Fruit fly (Drosophila melanogaster) whole organism, adult: Measurements from ENCODE around the gene CG5418.

Source experiments
- CG11617 ChIP-seq: fragments of 200-800 bp; sonication (Bioruptor generic); optimal IDR thresholded peaks from 2 replicates; lab custom pipeline; 2017; ENCODE audit warnings: mild to moderate bottlenecking, missing biosample characterization, missing genetic modification reagents, missing genetic modification characterization
- CG12768 ChIP-seq: fragments of 200-800 bp; sonication (Bioruptor generic); optimal IDR thresholded peaks from 2 replicates; lab custom pipeline; 2017; ENCODE audit warnings: missing biosample characterization, missing genetic modification characterization, mild to moderate bottlenecking, moderate library complexity, missing genetic modification reagents
- CG14711 ChIP-seq: fragments of 200-800 bp; sonication (Bioruptor generic); optimal IDR thresholded peaks from 2 replicates; lab custom pipeline; 2018; ENCODE audit warnings: missing biosample characterization, mild to moderate bottlenecking, missing genetic modification characterization, moderate library complexity
- CG1620 ChIP-seq: fragments of 200-800 bp; sonication (Bioruptor generic); optimal IDR thresholded peaks from 2 replicates; lab custom pipeline; 2016; ENCODE audit warnings: missing biosample characterization, missing genetic modification characterization
- CG33017 ChIP-seq: fragments of 200-800 bp; sonication (Bioruptor generic); optimal IDR thresholded peaks from 2 replicates; lab custom pipeline; 2018; ENCODE audit warnings: missing biosample characterization, mild to moderate bottlenecking, missing genetic modification characterization, moderate library complexity
- CG5204 ChIP-seq: fragments of 200-800 bp; sonication (Bioruptor generic); optimal IDR thresholded peaks from 2 replicates; lab custom pipeline; 2016; ENCODE audit warnings: missing biosample characterization, missing genetic modification characterization
- CG7045 ChIP-seq: fragments of 200-800 bp; sonication (Bioruptor generic); optimal IDR thresholded peaks from 2 replicates; lab custom pipeline; 2017; ENCODE audit warnings: missing biosample characterization, mild to moderate bottlenecking, missing genetic modification characterization
- CG7101 ChIP-seq: fragments of 200-800 bp; sonication (Bioruptor generic); optimal IDR thresholded peaks from 2 replicates; lab custom pipeline; 2018; ENCODE audit warnings: missing biosample characterization, mild to moderate bottlenecking, missing genetic modification characterization, moderate library complexity
- Clk ChIP-seq: fragments of 200-800 bp; sonication (Bioruptor generic); optimal IDR thresholded peaks from 2 replicates; lab custom pipeline; 2017; ENCODE audit warnings: missing biosample characterization, missing genetic modification characterization
- Crg-1 ChIP-seq: fragments of 200-800 bp; sonication (Bioruptor generic); optimal IDR thresholded peaks from 2 replicates; lab custom pipeline; 2016; ENCODE audit warnings: missing biosample characterization, missing genetic modification characterization
- Hr96 ChIP-seq: fragments of 200-800 bp; sonication (Bioruptor generic); optimal IDR thresholded peaks from 2 replicates; lab custom pipeline; 2016; ENCODE audit warnings: missing biosample characterization, missing genetic modification characterization
- Mnt ChIP-seq: fragments of 200-800 bp; sonication (Bioruptor generic); optimal IDR thresholded peaks from 2 replicates; lab custom pipeline; 2016; ENCODE audit warnings: missing biosample characterization, mild to moderate bottlenecking, missing genetic modification characterization
- bab1 ChIP-seq: fragments of 200-800 bp; sonication (Bioruptor generic); optimal IDR thresholded peaks from 3 replicates; lab custom pipeline; 2019; ENCODE audit warnings: missing biosample characterization, mild to moderate bottlenecking, missing genetic modification characterization, moderate library complexity
- cic ChIP-seq: fragments of 200-800 bp; sonication (Bioruptor generic); optimal IDR thresholded peaks from 2 replicates; lab custom pipeline; 2017; ENCODE audit warnings: missing biosample characterization, mild to moderate bottlenecking, missing genetic modification characterization, moderate library complexity
- cnc ChIP-seq, 2 experiments: fragments of >200 bp; optimal IDR thresholded peaks; 2 replicates each; lab custom pipeline; 2017
- kay ChIP-seq: fragments of 200-800 bp; sonication (Bioruptor generic); peaks from one replicate; lab custom pipeline; 2016; ENCODE audit warnings: missing biosample characterization, missing genetic modification characterization, borderline replicate concordance
- ovo ChIP-seq: fragments of 200-800 bp; sonication (Bioruptor generic); optimal IDR thresholded peaks from 2 replicates; lab custom pipeline; 2016; ENCODE audit warnings: missing biosample characterization, missing genetic modification characterization
- pad ChIP-seq: fragments of 200-800 bp; sonication (Bioruptor generic); optimal IDR thresholded peaks from 3 replicates; lab custom pipeline; 2017; ENCODE audit warnings: missing biosample characterization, missing genetic modification characterization, mild to moderate bottlenecking, moderate library complexity, missing genetic modification reagents
- tj ChIP-seq: fragments of 200-800 bp; sonication (Bioruptor generic); optimal IDR thresholded peaks from 3 replicates; lab custom pipeline; 2017; ENCODE audit warnings: missing biosample characterization, mild to moderate bottlenecking, missing genetic modification characterization, moderate library complexity
- toe ChIP-seq: fragments of 200-800 bp; sonication (Bioruptor generic); optimal IDR thresholded peaks from 2 replicates; lab custom pipeline; 2016; ENCODE audit warnings: missing biosample characterization, missing genetic modification characterization

The CG5418 gene

dm6 chr2L:12453192-12453800 lies at the start of gene CG5418:
TSS of gene CG5418 (minus strand) at chr2L:12453242.
- no peak for TF ChIP-seq kay (GFP tag; lab: Kevin White, UChicago)
- TF ChIP-seq Clk (GFP tag; lab: Kevin White, UChicago): no peak
- TF ChIP-seq CG33017: no peak
- TF ChIP-seq cnc (optimal IDR thresholded peaks at IDR 0.05; lab: Kevin White, UChicago): no peak
- TF ChIP-seq CG7045 (GFP tag; lab: Kevin White, UChicago): no peak

- no peak for TF ChIP-seq CG12768
- TF ChIP-seq tj: no peak
- no peak for TF ChIP-seq CG11617 (GFP tag; lab: Kevin White, UChicago)
- no peak for TF ChIP-seq Crg-1 (GFP tag; lab: Kevin White, UChicago)
- TF ChIP-seq CG33017: no peak
- no peak for TF ChIP-seq CG14711 (tag; lab: Kevin White, UChicago)
- no peak for TF ChIP-seq bab1 (GFP tag; lab: Kevin White, UChicago)
- TF ChIP-seq CG1620 (GFP tag; lab: Kevin White, UChicago): no peak
- TF ChIP-seq toe: no peak
- no peak for TF ChIP-seq CG7101 (tag; lab: Kevin White, UChicago)
- TF ChIP-seq Hr96: no peak
- TF ChIP-seq cnc (optimal IDR thresholded peaks at IDR 0.05; lab: Kevin White, UChicago): no peak
Observed at dm6 chr2L:12500405-12500804, 47.4 kb upstream of the CG5418 start.

- TF ChIP-seq Hr96: no peak
- no peak for TF ChIP-seq toe
- TF ChIP-seq Clk (GFP tag; lab: Kevin White, UChicago): no peak
- TF ChIP-seq CG5204 (GFP tag; lab: Kevin White, UChicago): no peak
- no peak for TF ChIP-seq CG1620 (GFP tag; lab: Kevin White, UChicago)
- TF ChIP-seq cic (GFP tag; lab: Kevin White, UChicago): no peak
- TF ChIP-seq ovo (GFP tag; lab: Kevin White, UChicago): no peak
- TF ChIP-seq tj: no peak
- TF ChIP-seq bab1 (GFP tag; lab: Kevin White, UChicago): no peak
- TF ChIP-seq CG7101 (tag; lab: Kevin White, UChicago): no peak
- TF ChIP-seq CG7045 (GFP tag; lab: Kevin White, UChicago): no peak
- no peak for TF ChIP-seq CG12768
- TF ChIP-seq CG14711 (tag; lab: Kevin White, UChicago): no peak
- no peak for TF ChIP-seq Crg-1 (GFP tag; lab: Kevin White, UChicago)
- no peak for TF ChIP-seq kay (GFP tag; lab: Kevin White, UChicago)
- no peak for TF ChIP-seq CG33017
Observed at dm6 chr2L:12499189-12499588, 46.1 kb upstream of the CG5418 start.

dm6 chr2L:12498538-12498937 lies 45.5 kb upstream of the CG5418 start:
- TF ChIP-seq CG5204 (GFP tag; lab: Kevin White, UChicago): no peak
- no peak for TF ChIP-seq bab1 (GFP tag; lab: Kevin White, UChicago)
- no peak for TF ChIP-seq pad
- no peak for TF ChIP-seq Clk (GFP tag; lab: Kevin White, UChicago)
- TF ChIP-seq cic (GFP tag; lab: Kevin White, UChicago): no peak
- TF ChIP-seq CG11617 (GFP tag; lab: Kevin White, UChicago): no peak
- no peak for TF ChIP-seq CG12768
- TF ChIP-seq tj: no peak
- no peak for TF ChIP-seq CG14711 (tag; lab: Kevin White, UChicago)
- no peak for TF ChIP-seq toe
- no peak for TF ChIP-seq Crg-1 (GFP tag; lab: Kevin White, UChicago)

dm6 chr2L:12497283-12498265 lies 44.5 kb upstream of the CG5418 start, which contains the start of gene t-cup:
TSS of gene t-cup (minus strand) at chr2L:12497333.
- no peak for TF ChIP-seq cnc (optimal IDR thresholded peaks at IDR 0.05; lab: Kevin White, UChicago)
- TF ChIP-seq ovo (GFP tag; lab: Kevin White, UChicago): peak; percentile 63
- no peak for TF ChIP-seq bab1 (GFP tag; lab: Kevin White, UChicago)
- peak; percentile 95 for TF ChIP-seq cic (GFP tag; lab: Kevin White, UChicago)
- peak; percentile 70 for TF ChIP-seq CG5204 (GFP tag; lab: Kevin White, UChicago)
- peak; percentile 47 for TF ChIP-seq Hr96
- TF ChIP-seq CG14711 (tag; lab: Kevin White, UChicago): peak; percentile 0
- TF ChIP-seq CG33017: peak; percentile 78
- no peak for TF ChIP-seq toe
- TF ChIP-seq Crg-1 (GFP tag; lab: Kevin White, UChicago): peak; percentile 57
- TF ChIP-seq Clk (GFP tag; lab: Kevin White, UChicago): peak; percentile 54
- TF ChIP-seq Mnt (GFP tag; lab: Kevin White, UChicago): peak; percentile 79
- peak; percentile 90 for TF ChIP-seq CG12768
- TF ChIP-seq CG7045 (GFP tag; lab: Kevin White, UChicago): peak; percentile 81
- peak; percentile 86 for TF ChIP-seq kay (GFP tag; lab: Kevin White, UChicago)
- TF ChIP-seq tj: peak; percentile 81
- TF ChIP-seq pad: peak; percentile 59
- TF ChIP-seq CG11617 (GFP tag; lab: Kevin White, UChicago): peak; percentile 84
- peak; percentile 29 for TF ChIP-seq CG1620 (GFP tag; lab: Kevin White, UChicago)
- TF ChIP-seq CG7101 (tag; lab: Kevin White, UChicago): peak; percentile 74
